Fruit fly (Drosophila melanogaster) whole organism, embryonic: ENCODE results near the gene CG14352.

ENCODE experiments used
- Abd-B ChIP-seq: fragments of 200-800 bp; sonication (Bioruptor generic); optimal IDR thresholded peaks from 2 replicates; lab custom pipeline; 2018; ENCODE audit warnings: missing biosample characterization, mild to moderate bottlenecking, missing genetic modification characterization, moderate library complexity
- Atf3 ChIP-seq: fragments of 200-800 bp; sonication (Bioruptor generic); optimal IDR thresholded peaks from 3 replicates; lab custom pipeline; 2016; ENCODE audit warnings: missing biosample characterization, missing genetic modification characterization
- CG11696 ChIP-seq: fragments of 200-800 bp; sonication (Bioruptor generic); IDR thresholded peaks from 2 replicates; pipeline ENCODE4 v1.3.6; 2022; ENCODE audit warnings: missing biosample characterization, missing genetic modification characterization
- CG12071 ChIP-seq: fragments of 200-800 bp; sonication (Bioruptor generic); optimal IDR thresholded peaks from 3 replicates; lab custom pipeline; 2018; ENCODE audit warnings: missing biosample characterization, mild to moderate bottlenecking, missing genetic modification characterization
- CG13123 ChIP-seq: fragments of 200-800 bp; sonication (Bioruptor generic); optimal IDR thresholded peaks from 2 replicates; lab custom pipeline; 2016; ENCODE audit warnings: missing biosample characterization, missing genetic modification characterization
- CG13424 ChIP-seq: fragments of 200-800 bp; sonication (Bioruptor generic); optimal IDR thresholded peaks from 2 replicates; lab custom pipeline; 2019; ENCODE audit warnings: missing biosample characterization, mild to moderate bottlenecking, missing genetic modification characterization, moderate library complexity
- CG14965 ChIP-seq: fragments of 200-800 bp; sonication (Bioruptor generic); optimal IDR thresholded peaks from 2 replicates; lab custom pipeline; 2016; ENCODE audit warnings: missing biosample characterization, missing genetic modification characterization, borderline replicate concordance
- CG17385 ChIP-seq: fragments of 200-800 bp; sonication (Bioruptor generic); optimal IDR thresholded peaks from 3 replicates; lab custom pipeline; 2018; ENCODE audit warnings: missing biosample characterization, mild to moderate bottlenecking, missing genetic modification characterization
- CG30403 ChIP-seq: fragments of 200-800 bp; sonication (Bioruptor generic); optimal IDR thresholded peaks from 3 replicates; lab custom pipeline; 2016; ENCODE audit warnings: missing biosample characterization, missing genetic modification characterization
- CG4360 ChIP-seq: fragments of 200-800 bp; sonication (Bioruptor generic); IDR thresholded peaks from 2 replicates; pipeline ENCODE4 v1.3.6; 2022; ENCODE audit warnings: missing biosample characterization, missing genetic modification characterization
- CG4707 ChIP-seq: fragments of 200-800 bp; sonication (Bioruptor generic); optimal IDR thresholded peaks from 2 replicates; lab custom pipeline; 2018; ENCODE audit warnings: missing biosample characterization, mild to moderate bottlenecking, missing genetic modification characterization, moderate library complexity
- CG6654 ChIP-seq: fragments of 200-800 bp; sonication (Bioruptor generic); optimal IDR thresholded peaks from 2 replicates; lab custom pipeline; 2017; ENCODE audit warnings: missing biosample characterization, mild to moderate bottlenecking, missing genetic modification characterization
- CG6813 ChIP-seq: fragments of 200-800 bp; sonication (Bioruptor generic); optimal IDR thresholded peaks from 2 replicates; lab custom pipeline; 2017; ENCODE audit warnings: missing biosample characterization, missing genetic modification characterization, mild to moderate bottlenecking, moderate library complexity, missing genetic modification reagents
- CG7928 ChIP-seq: fragments of 200-800 bp; sonication (Bioruptor generic); optimal IDR thresholded peaks from 2 replicates; lab custom pipeline; 2017; ENCODE audit warnings: missing biosample characterization, mild to moderate bottlenecking, missing genetic modification characterization
- CG8089 ChIP-seq: fragments of 200-800 bp; sonication (Bioruptor generic); optimal IDR thresholded peaks from 3 replicates; lab custom pipeline; 2016; ENCODE audit warnings: missing biosample characterization, missing genetic modification characterization
- CG9876 ChIP-seq: fragments of 200-800 bp; sonication (Bioruptor generic); optimal IDR thresholded peaks from 2 replicates; lab custom pipeline; 2016; ENCODE audit warnings: missing biosample characterization, missing genetic modification characterization
- CkIIα-i1 ChIP-seq: fragments of 200-800 bp; sonication (Bioruptor generic); IDR thresholded peaks from 2 replicates; pipeline ENCODE4 v1.3.6; 2022; ENCODE audit warnings: missing biosample characterization, missing genetic modification characterization
- CoRest ChIP-seq: fragments of 200-800 bp; sonication (Bioruptor generic); optimal IDR thresholded peaks from 3 replicates; lab custom pipeline; 2018; ENCODE audit warnings: missing biosample characterization, mild to moderate bottlenecking, missing genetic modification characterization, moderate library complexity
- Dek ChIP-seq: fragments of 200-800 bp; sonication (Bioruptor generic); optimal IDR thresholded peaks from 3 replicates; lab custom pipeline; 2019; ENCODE audit warnings: missing biosample characterization, mild to moderate bottlenecking, missing genetic modification characterization, moderate library complexity
- Drgx ChIP-seq: fragments of 200-800 bp; sonication (Bioruptor generic); IDR thresholded peaks from 2 replicates; pipeline ENCODE4 v1.3.6; 2022; ENCODE audit warnings: missing biosample characterization, missing genetic modification characterization
- Ets65A ChIP-seq: fragments of 200-800 bp; sonication (Bioruptor generic); peaks from one replicate; lab custom pipeline; 2016; ENCODE audit warnings: missing biosample characterization, missing genetic modification characterization
- Ets97D ChIP-seq: fragments of 200-800 bp; sonication (Bioruptor generic); optimal IDR thresholded peaks from 3 replicates; lab custom pipeline; 2016; ENCODE audit warnings: missing biosample characterization, missing genetic modification characterization
- Fer1 ChIP-seq: fragments of 200-800 bp; sonication (Bioruptor generic); optimal IDR thresholded peaks from 2 replicates; lab custom pipeline; 2017; ENCODE audit warnings: missing biosample characterization, mild to moderate bottlenecking, missing genetic modification characterization
- Hr78 ChIP-seq, 2 experiments: fragments of 200-800 bp in 1 of 2; fragments of >200 bp in 1 of 2; sonication (Bioruptor generic) in 1 of 2; optimal IDR thresholded peaks; 2 replicates each; lab custom pipeline; 2017 to 2019; ENCODE audit warnings: missing biosample characterization in 2 of 2, missing genetic modification characterization in 2 of 2, mild to moderate bottlenecking in 1 of 2, moderate library complexity in 1 of 2
- Meics ChIP-seq: fragments of 200-800 bp; sonication (Bioruptor generic); optimal IDR thresholded peaks from 2 replicates; lab custom pipeline; 2017; ENCODE audit warnings: missing biosample characterization, mild to moderate bottlenecking, missing genetic modification characterization
- NC2β ChIP-seq: fragments of 200-800 bp; sonication (Bioruptor generic); optimal IDR thresholded peaks from 2 replicates; lab custom pipeline; 2016; ENCODE audit warnings: missing biosample characterization, missing genetic modification characterization
- Oaz ChIP-seq: fragments of 200-800 bp; sonication (Bioruptor generic); IDR thresholded peaks from 2 replicates; pipeline ENCODE4 v1.3.6; 2022; ENCODE audit warnings: missing biosample characterization, missing genetic modification characterization
- Optix ChIP-seq: fragments of 200-800 bp; sonication (Bioruptor generic); IDR thresholded peaks from 3 replicates; pipeline ENCODE4 v1.3.6; 2022; ENCODE audit warnings: missing biosample characterization, missing genetic modification characterization
- Scr ChIP-seq: fragments of 200-800 bp; sonication (Bioruptor generic); IDR thresholded peaks from 2 replicates; pipeline ENCODE4 v1.3.6; 2022; ENCODE audit warnings: missing biosample characterization, missing genetic modification characterization; ENCODE audit not compliant: partially characterized antibody
- Sry-β ChIP-seq: fragments of 200-800 bp; sonication (Bioruptor generic); optimal IDR thresholded peaks from 2 replicates; lab custom pipeline; 2018; ENCODE audit warnings: missing biosample characterization, mild to moderate bottlenecking, missing genetic modification characterization, moderate library complexity
- Tbp ChIP-seq: fragments of >200 bp; optimal IDR thresholded peaks from 2 replicates; lab custom pipeline; 2018; ENCODE audit warnings: missing biosample characterization, missing genetic modification characterization
- Xbp1 ChIP-seq: fragments of 200-800 bp; sonication (Bioruptor generic); optimal IDR thresholded peaks from 3 replicates; lab custom pipeline; 2016; ENCODE audit warnings: missing biosample characterization, mild to moderate bottlenecking, missing genetic modification characterization
- abd-A ChIP-seq: fragments of 200-800 bp; sonication (Bioruptor generic); optimal IDR thresholded peaks from 3 replicates; lab custom pipeline; 2019; ENCODE audit warnings: missing biosample characterization, mild to moderate bottlenecking, missing genetic modification characterization, moderate library complexity
- bcd ChIP-seq: fragments of 200-800 bp; sonication (Bioruptor generic); optimal IDR thresholded peaks from 2 replicates; lab custom pipeline; 2017; ENCODE audit warnings: missing biosample characterization, mild to moderate bottlenecking, missing genetic modification characterization
- caup ChIP-seq: fragments of 200-800 bp; sonication (Bioruptor generic); optimal IDR thresholded peaks from 3 replicates; lab custom pipeline; 2017; ENCODE audit warnings: missing biosample characterization, mild to moderate bottlenecking, missing genetic modification characterization, moderate library complexity; ENCODE audit not compliant: severe bottlenecking
- cg ChIP-seq: fragments of 200-800 bp; sonication (Bioruptor generic); optimal IDR thresholded peaks from 3 replicates; lab custom pipeline; 2019; ENCODE audit warnings: missing biosample characterization, mild to moderate bottlenecking, missing genetic modification characterization, moderate library complexity
- dysf ChIP-seq: fragments of 200-800 bp; sonication (Bioruptor generic); IDR thresholded peaks from 3 replicates; pipeline ENCODE4 v1.3.6; 2022; ENCODE audit warnings: missing biosample characterization, missing genetic modification characterization
- exex ChIP-seq: fragments of 200-800 bp; sonication (Bioruptor generic); optimal IDR thresholded peaks from 4 replicates; lab custom pipeline; 2018; ENCODE audit warnings: missing biosample characterization, mild to moderate bottlenecking, missing genetic modification characterization, moderate library complexity
- gce ChIP-seq: fragments of 200-800 bp; sonication (Bioruptor generic); IDR thresholded peaks from 3 replicates; pipeline ENCODE4 v1.3.6; 2022; ENCODE audit warnings: missing biosample characterization, missing genetic modification characterization
- inv ChIP-seq: fragments of 200-800 bp; sonication (Bioruptor generic); IDR thresholded peaks from 2 replicates; pipeline ENCODE4 v1.3.6; 2022; ENCODE audit warnings: missing biosample characterization, missing genetic modification characterization; ENCODE audit not compliant: partially characterized antibody
- mam ChIP-seq: fragments of 200-800 bp; sonication (Bioruptor generic); optimal IDR thresholded peaks from 3 replicates; lab custom pipeline; 2016; ENCODE audit warnings: missing biosample characterization, missing genetic modification characterization
- mirr ChIP-seq: fragments of 200-800 bp; sonication (Bioruptor generic); optimal IDR thresholded peaks from 3 replicates; lab custom pipeline; 2018; ENCODE audit warnings: missing biosample characterization, mild to moderate bottlenecking, missing genetic modification characterization
- nau ChIP-seq: fragments of 200-800 bp; sonication (Bioruptor generic); optimal IDR thresholded peaks from 3 replicates; lab custom pipeline; 2017; ENCODE audit warnings: missing biosample characterization, mild to moderate bottlenecking, missing genetic modification characterization, missing genetic modification reagents
- pnt ChIP-seq: fragments of 200-800 bp; sonication (Bioruptor generic); optimal IDR thresholded peaks from 3 replicates; lab custom pipeline; 2016; ENCODE audit warnings: missing biosample characterization, missing genetic modification characterization
- pum ChIP-seq: fragments of 200-800 bp; sonication (Bioruptor generic); optimal IDR thresholded peaks from 2 replicates; lab custom pipeline; 2016; ENCODE audit warnings: missing biosample characterization, missing genetic modification characterization
- sens ChIP-seq: fragments of 200-800 bp; sonication (Bioruptor generic); peaks from one replicate; lab custom pipeline; 2016; ENCODE audit warnings: missing biosample characterization, missing genetic modification characterization
- slou ChIP-seq: fragments of 200-800 bp; sonication (Bioruptor generic); optimal IDR thresholded peaks from 3 replicates; lab custom pipeline; 2016; ENCODE audit warnings: missing biosample characterization, missing genetic modification characterization
- ttk ChIP-seq: fragments of 200-800 bp; sonication (Bioruptor generic); IDR thresholded peaks from 2 replicates; pipeline ENCODE4 v2.1.2; 2022; ENCODE audit warnings: missing biosample characterization, missing genetic modification characterization
- vvl ChIP-seq: fragments of 200-800 bp; sonication (Bioruptor generic); IDR thresholded peaks from 2 replicates; pipeline ENCODE4 v1.3.6; 2022; ENCODE audit warnings: missing biosample characterization, missing genetic modification characterization
- yki ChIP-seq: fragments of >200 bp; optimal IDR thresholded peaks from 3 replicates; lab custom pipeline; 2018

The CG14352 gene

DNA sequence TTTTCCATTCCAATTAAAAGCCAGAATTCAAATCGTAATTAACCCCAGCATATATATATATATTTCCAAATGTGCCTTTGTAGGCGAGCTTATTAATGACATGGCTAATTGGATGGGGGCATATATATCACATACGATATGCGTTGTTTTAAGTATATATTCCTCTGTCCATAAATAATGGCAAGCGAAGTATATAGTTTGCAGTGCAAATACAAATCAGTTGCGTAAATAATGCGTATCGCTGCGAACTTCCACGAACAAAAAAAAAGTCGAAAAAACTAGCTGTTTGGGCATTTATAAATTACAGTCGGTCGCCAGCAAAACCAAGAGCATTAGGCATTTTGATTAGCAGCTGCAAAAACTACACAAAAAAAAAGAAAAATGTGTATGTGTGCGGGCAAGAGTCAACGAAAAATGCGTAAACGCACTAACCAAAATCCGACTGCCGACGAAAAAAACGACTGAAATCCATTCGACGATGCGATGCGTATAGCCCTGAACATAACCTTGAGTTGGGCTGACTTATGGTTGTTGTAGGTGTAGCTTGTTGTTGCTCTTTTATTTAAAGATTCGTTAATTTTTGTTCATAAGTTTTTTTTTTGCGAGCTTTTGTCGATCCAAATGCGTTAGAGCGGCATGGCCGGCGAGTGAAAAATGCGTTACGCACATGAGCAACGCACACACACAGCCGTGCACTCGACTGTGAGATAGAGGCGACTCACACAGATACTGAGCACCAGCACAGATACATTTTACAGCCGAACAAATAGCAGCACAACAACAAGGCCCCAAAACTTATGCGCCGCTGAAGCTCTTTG, 26.8 kb downstream of the CG14352 start (continued):
- TF ChIP-seq exex (tag; lab: Kevin White, UChicago): peak; percentile 16
- no peak for TF ChIP-seq Meics (GFP tag; lab: Kevin White, UChicago)
- no peak for TF ChIP-seq gce (GFP tag; lab: Robert Waterston, UW)
- TF ChIP-seq CG6813 (GFP tag; lab: Kevin White, UChicago): no peak
- TF ChIP-seq CG6654: no peak
- no peak for TF ChIP-seq slou
- TF ChIP-seq Atf3 (GFP tag; lab: Kevin White, UChicago): no peak
- peak; percentile 54 for TF ChIP-seq Fer1 (GFP tag; lab: Kevin White, UChicago)
- TF ChIP-seq nau (GFP tag; lab: Kevin White, UChicago): peak; percentile 29
- TF ChIP-seq Scr (GFP tag; lab: Robert Waterston, UW): no peak
- TF ChIP-seq Tbp (GFP tag; lab: Kevin White, UChicago): no peak
- no peak for TF ChIP-seq Hr78 (GFP tag; optimal IDR thresholded peaks at IDR 0.05; lab: Kevin White, UChicago)
- no peak for TF ChIP-seq CoRest (tag; lab: Kevin White, UChicago)
- TF ChIP-seq yki: no peak
- TF ChIP-seq CG14965 (GFP tag; lab: Kevin White, UChicago): no peak
- no peak for TF ChIP-seq CG4360 (GFP tag; lab: Robert Waterston, UW)
- TF ChIP-seq pnt (GFP tag; lab: Kevin White, UChicago): no peak
- TF ChIP-seq bcd: no peak
- TF ChIP-seq CG13123 (GFP tag; lab: Kevin White, UChicago): no peak
- no peak for TF ChIP-seq CkIIα-i1 (GFP tag; lab: Robert Waterston, UW)
- no peak for TF ChIP-seq inv (GFP tag; lab: Robert Waterston, UW)
- peak; percentile 24 for TF ChIP-seq caup
- peak; percentile 10; the same call in 1 of the 3 replicates for TF ChIP-seq dysf
- no peak for TF ChIP-seq mirr (GFP tag; lab: Kevin White, UChicago)
- TF ChIP-seq CG7928 (GFP tag; lab: Kevin White, UChicago): peak; percentile 29
- TF ChIP-seq Dek: no peak
- TF ChIP-seq Sry-β (GFP tag; lab: Kevin White, UChicago): no peak
- TF ChIP-seq Xbp1 (GFP tag; lab: Kevin White, UChicago): no peak
- TF ChIP-seq sens: peak; percentile 58
- peak; percentile 50; the same call in 1 of the 2 replicates for TF ChIP-seq CG11696 (GFP tag; lab: Robert Waterston, UW)
- TF ChIP-seq CG17385 (GFP tag; lab: Kevin White, UChicago): no peak
- TF ChIP-seq Drgx (GFP tag; lab: Robert Waterston, UW): no peak
- TF ChIP-seq CG9876 (GFP tag; lab: Kevin White, UChicago): no peak
- TF ChIP-seq CG30403 (GFP tag; lab: Kevin White, UChicago): no peak
- peak; percentile 75 for TF ChIP-seq cg (GFP tag; lab: Kevin White, UChicago)
- no peak for TF ChIP-seq vvl (GFP tag; lab: Robert Waterston, UW)
- no peak for TF ChIP-seq CG8089
- TF ChIP-seq pum: no peak
- no peak for TF ChIP-seq NC2β (GFP tag; lab: Kevin White, UChicago)
- no peak for TF ChIP-seq Ets65A (GFP tag; lab: Kevin White, UChicago)
- peak; percentile 41 for TF ChIP-seq CG12071
- TF ChIP-seq Ets97D: no peak
- no peak for TF ChIP-seq ttk (GFP tag; lab: Robert Waterston, UW)
- TF ChIP-seq CG4707 (GFP tag; lab: Kevin White, UChicago): no peak
- TF ChIP-seq abd-A (tag; lab: Kevin White, UChicago): peak; percentile 37
- TF ChIP-seq mam: no peak
- TF ChIP-seq Optix: no peak
- no peak for TF ChIP-seq CG13424 (tag; lab: Kevin White, UChicago)
- no peak for TF ChIP-seq Abd-B (GFP tag; lab: Kevin White, UChicago)
- no peak for TF ChIP-seq Oaz (GFP tag; lab: Robert Waterston, UW)
